Worm (Caenorhabditis elegans) whole organism, L2 larva: Measurements from ENCODE around the gene nhr-138.

ENCODE experiments used
- snpc-4 ChIP-seq: fragments of 150-350 bp; optimal IDR thresholded peaks from 2 replicates; lab custom pipeline; 2014; ENCODE audit warnings: missing biosample characterization, missing genetic modification characterization
- unc-62 ChIP-seq: fragments of 150-350 bp; optimal IDR thresholded peaks from 2 replicates; lab custom pipeline; 2014; ENCODE audit warnings: missing biosample characterization, missing genetic modification reagents, missing genetic modification characterization
- zag-1 ChIP-seq: fragments of 150-350 bp; optimal IDR thresholded peaks from 2 replicates; lab custom pipeline; 2014; ENCODE audit warnings: missing biosample characterization, missing genetic modification characterization

- no peak for TF ChIP-seq zag-1 (tag; lab: Kevin White, UChicago)
- TF ChIP-seq unc-62, result no peak
- TF ChIP-seq snpc-4 (tag; lab: Kevin White, UChicago), result no peak
These were observed 10.8 kb upstream of the nhr-138 start for ce11 chrIV:9714264-9714663.
